Worm (Caenorhabditis elegans) whole organism, L1 larva: ENCODE data around the gene fbxa-10.

ENCODE experiments used
- F16B12.6 ChIP-seq: fragments of 150-350 bp; optimal IDR thresholded peaks from 2 replicates; lab custom pipeline; 2014; ENCODE audit warnings: missing biosample characterization, missing genetic modification characterization
- aly-2 ChIP-seq: fragments of 150-350 bp; optimal IDR thresholded peaks from 2 replicates; lab custom pipeline; 2014; ENCODE audit warnings: missing biosample characterization, missing genetic modification characterization
- blmp-1 ChIP-seq: fragments of 150-350 bp; optimal IDR thresholded peaks from 2 replicates; lab custom pipeline; 2014; ENCODE audit warnings: missing biosample characterization, missing genetic modification characterization
- ceh-82 ChIP-seq, 3 experiments: fragments of 150-350 bp in 1 of 3; sonication (generic microtip) in 2 of 3; optimal IDR thresholded peaks; 2 replicates each; lab custom pipeline; 2014 to 2017; ENCODE audit warnings: missing biosample characterization in 3 of 3, missing genetic modification characterization in 3 of 3
- ceh-88 ChIP-seq: fragments of 200-800 bp; sonication (Bioruptor generic); IDR thresholded peaks from 2 replicates; pipeline ENCODE4 v1.3.6; 2022; ENCODE audit warnings: missing genetic modification characterization, missing compliant biosample characterization
- ceh-90 ChIP-seq: sonication (generic microtip); optimal IDR thresholded peaks from 2 replicates; lab custom pipeline; 2016; ENCODE audit warnings: missing genetic modification characterization, missing compliant biosample characterization
- ces-1 ChIP-seq: fragments of 150-350 bp; optimal IDR thresholded peaks from 2 replicates; lab custom pipeline; 2014; ENCODE audit warnings: missing biosample characterization, missing genetic modification reagents, missing genetic modification characterization
- dpl-1 ChIP-seq, 3 experiments: fragments of 150-350 bp in 2 of 3; sonication (generic microtip) in 1 of 3; optimal IDR thresholded peaks; 2 replicates each; lab custom pipeline; 2014 to 2017; ENCODE audit warnings: missing biosample characterization in 3 of 3, missing genetic modification characterization in 3 of 3, missing genetic modification reagents in 3 of 3
- dsc-1 ChIP-seq: sonication (generic microtip); optimal IDR thresholded peaks from 2 replicates; lab custom pipeline; 2016; ENCODE audit warnings: mild to moderate bottlenecking, missing genetic modification characterization, missing compliant biosample characterization
- efl-1 ChIP-seq, 4 experiments: fragments of 150-350 bp; optimal IDR thresholded peaks in 3 of 4; peaks in 1 of 4; 1 replicate in 1 of 4; 2 replicates in 3 of 4; lab custom pipeline; 2014; ENCODE audit warnings: missing biosample characterization in 2 of 4, missing genetic modification characterization in 2 of 4, missing genetic modification reagents in 2 of 4
- fkh-10 ChIP-seq: sonication (generic microtip); optimal IDR thresholded peaks from 2 replicates; lab custom pipeline; 2017; ENCODE audit warnings: missing biosample characterization, missing genetic modification reagents, missing genetic modification characterization
- fos-1 ChIP-seq: fragments of 150-350 bp; optimal IDR thresholded peaks from 2 replicates; lab custom pipeline; 2014; ENCODE audit warnings: missing biosample characterization, missing genetic modification characterization
- jun-1 ChIP-seq: fragments of 150-350 bp; optimal IDR thresholded peaks from 2 replicates; lab custom pipeline; 2014; ENCODE audit warnings: missing biosample characterization, missing genetic modification reagents, missing genetic modification characterization
- lin-14 ChIP-seq: fragments of 200-800 bp; sonication (Bioruptor generic); optimal IDR thresholded peaks from 2 replicates; lab custom pipeline; 2018; ENCODE audit warnings: mild to moderate bottlenecking, missing genetic modification characterization, moderate library complexity, missing compliant biosample characterization
- lin-35 ChIP-seq, 2 experiments: fragments of 150-350 bp; optimal IDR thresholded peaks; 2 replicates each; lab custom pipeline; 2014; ENCODE audit warnings: missing biosample characterization in 2 of 2, missing genetic modification characterization in 2 of 2, missing genetic modification reagents in 2 of 2
- lsy-2 ChIP-seq, 2 experiments: fragments of 150-350 bp; optimal IDR thresholded peaks; 2 replicates each; lab custom pipeline; 2014; ENCODE audit warnings: missing biosample characterization in 2 of 2, missing genetic modification characterization in 2 of 2
- mdl-1 ChIP-seq, 2 experiments: fragments of 150-350 bp; optimal IDR thresholded peaks; 2 replicates each; lab custom pipeline; 2014 to 2017; ENCODE audit warnings: missing biosample characterization in 2 of 2, missing genetic modification characterization in 2 of 2, inconsistent platforms in 1 of 2
- mep-1 ChIP-seq: fragments of 150-350 bp; optimal IDR thresholded peaks from 2 replicates; lab custom pipeline; 2014; ENCODE audit warnings: missing biosample characterization, missing genetic modification characterization
- nhr-20 ChIP-seq: sonication (generic microtip); optimal IDR thresholded peaks from 2 replicates; lab custom pipeline; 2016; ENCODE audit warnings: mild to moderate bottlenecking, missing genetic modification characterization, missing compliant biosample characterization
- nhr-47 ChIP-seq: sonication (generic microtip); optimal IDR thresholded peaks from 2 replicates; lab custom pipeline; 2016; ENCODE audit warnings: mild to moderate bottlenecking, missing genetic modification characterization, moderate library complexity, missing compliant biosample characterization
- nhr-71 ChIP-seq: sonication (generic microtip); optimal IDR thresholded peaks from 2 replicates; lab custom pipeline; 2016; ENCODE audit warnings: mild to moderate bottlenecking, missing genetic modification characterization, moderate library complexity, missing compliant biosample characterization
- nhr-84 ChIP-seq: sonication (generic microtip); optimal IDR thresholded peaks from 2 replicates; lab custom pipeline; 2017; ENCODE audit warnings: missing biosample characterization, missing genetic modification characterization
- nhr-85 ChIP-seq: sonication (generic microtip); peaks from one replicate; lab custom pipeline; 2016; ENCODE audit warnings: missing genetic modification characterization, inconsistent platforms, missing compliant biosample characterization
- pqm-1 ChIP-seq: sonication (generic microtip); optimal IDR thresholded peaks from 3 replicates; lab custom pipeline; 2017; ENCODE audit warnings: missing biosample characterization, missing genetic modification characterization
- rnt-1 ChIP-seq: sonication (generic microtip); optimal IDR thresholded peaks from 2 replicates; lab custom pipeline; 2016; ENCODE audit warnings: mild to moderate bottlenecking, missing genetic modification characterization, moderate library complexity, missing compliant biosample characterization
- snu-23 ChIP-seq: sonication (generic microtip); optimal IDR thresholded peaks from 2 replicates; lab custom pipeline; 2016; ENCODE audit warnings: missing genetic modification characterization, missing compliant biosample characterization
- swsn-7 ChIP-seq: sonication (generic microtip); optimal IDR thresholded peaks from 2 replicates; lab custom pipeline; 2016; ENCODE audit warnings: missing genetic modification characterization, missing compliant biosample characterization
- tbx-2 ChIP-seq: sonication (generic microtip); optimal IDR thresholded peaks from 2 replicates; lab custom pipeline; 2016; ENCODE audit warnings: missing genetic modification characterization, missing compliant biosample characterization
- unc-130 ChIP-seq: fragments of 150-350 bp; optimal IDR thresholded peaks from 2 replicates; lab custom pipeline; 2017; ENCODE audit warnings: missing biosample characterization, missing genetic modification characterization, inconsistent platforms
- unc-30 ChIP-seq: sonication (generic microtip); optimal IDR thresholded peaks from 2 replicates; lab custom pipeline; 2017; ENCODE audit warnings: missing biosample characterization, missing genetic modification characterization
- unc-86 ChIP-seq: sonication (generic microtip); optimal IDR thresholded peaks from 2 replicates; lab custom pipeline; 2016; ENCODE audit warnings: missing genetic modification characterization, missing compliant biosample characterization
- vab-15 ChIP-seq: sonication (generic microtip); optimal IDR thresholded peaks from 2 replicates; lab custom pipeline; 2017; ENCODE audit warnings: missing genotype, mild to moderate bottlenecking, missing genetic modification characterization, missing compliant biosample characterization
- xbp-1 ChIP-seq: sonication (generic microtip); optimal IDR thresholded peaks from 2 replicates; lab custom pipeline; 2016; ENCODE audit warnings: missing genetic modification characterization, missing compliant biosample characterization
- zip-4 ChIP-seq: fragments of 200-800 bp; sonication (Bioruptor generic); optimal IDR thresholded peaks from 2 replicates; lab custom pipeline; 2018; ENCODE audit warnings: mild to moderate bottlenecking, missing genetic modification characterization, moderate library complexity, missing compliant biosample characterization
- ztf-4 ChIP-seq: fragments of 150-350 bp; optimal IDR thresholded peaks from 2 replicates; lab custom pipeline; 2014; ENCODE audit warnings: missing biosample characterization, missing genetic modification characterization

Gene fbxa-10

ce11 chrIII:952184-952583 lies at the start of gene fbxa-10:
TSS of gene fbxa-10 (plus strand) at chrIII:952390.
- peak; percentile 25 for TF ChIP-seq dsc-1
- TF ChIP-seq mep-1 (tag; lab: Kevin White, UChicago): peak; percentile 51
- no peak for TF ChIP-seq mdl-1 (tag; optimal IDR thresholded peaks at IDR 0.05; lab: Kevin White, UChicago)
- no peak for TF ChIP-seq nhr-84 (tag; lab: Kevin White, UChicago)
- TF ChIP-seq lin-35 (GFP tag; optimal IDR thresholded peaks at IDR 0.05; lab: Kevin White, UChicago): peak; percentile 30 to 39
- peak; percentile 25 to 45 for TF ChIP-seq efl-1 (optimal IDR thresholded peaks at IDR 0.05; lab: Kevin White, UChicago)
- TF ChIP-seq efl-1 (GFP tag; optimal IDR thresholded peaks at IDR 0.05 in 1 of 2; lab: Kevin White, UChicago): peak; percentile 31 to 94
- peak; percentile 87 for TF ChIP-seq F16B12.6
- no peak for TF ChIP-seq unc-30 (tag; lab: Kevin White, UChicago)
- TF ChIP-seq nhr-20 (tag; lab: Kevin White, UChicago): no peak
- TF ChIP-seq vab-15 (tag; lab: Kevin White, UChicago): no peak
- TF ChIP-seq lin-14: no peak
- TF ChIP-seq lsy-2 (tag; optimal IDR thresholded peaks at IDR 0.05; lab: Kevin White, UChicago): peak; percentile 54 to 68
- no peak for TF ChIP-seq ztf-4
- TF ChIP-seq ceh-82 (tag; optimal IDR thresholded peaks at IDR 0.05; lab: Kevin White, UChicago): peak in 1 of 3 experiments; percentile 5
- peak; percentile 19 for TF ChIP-seq tbx-2 (tag; lab: Kevin White, UChicago)
- no peak for TF ChIP-seq pqm-1 (tag; lab: Kevin White, UChicago)
- no peak for TF ChIP-seq ceh-88
- TF ChIP-seq dpl-1 (GFP tag; optimal IDR thresholded peaks at IDR 0.05; lab: Kevin White, UChicago): peak in 2 of 3 experiments; percentile 37 to 54
- no peak for TF ChIP-seq xbp-1
- TF ChIP-seq ces-1: no peak
- peak; percentile 30 for TF ChIP-seq swsn-7
- TF ChIP-seq ceh-90 (tag; lab: Kevin White, UChicago): no peak

ce11 chrIII:907311-907710 lies 44.9 kb upstream of the fbxa-10 start, which contains the start of gene F23H11.4:
TSS of gene F23H11.4 (minus strand) at chrIII:907539.
- TF ChIP-seq unc-130 (tag; lab: Kevin White, UChicago) (no peak), fos-1 (tag; lab: Kevin White, UChicago) (no peak), fkh-10 (GFP tag; lab: Kevin White, UChicago) (no peak), zip-4 (GFP tag; lab: Kevin White, UChicago) (no peak), efl-1 (optimal IDR thresholded peaks at IDR 0.05; lab: Kevin White, UChicago) (no peak), efl-1 (GFP tag; optimal IDR thresholded peaks at IDR 0.05 in 1 of 2; lab: Kevin White, UChicago) (peak in 1 of 2 experiments; percentile 71)

- TF ChIP-seq fos-1 (tag; lab: Kevin White, UChicago): peak; percentile 94
- TF ChIP-seq lsy-2 (tag; optimal IDR thresholded peaks at IDR 0.05; lab: Kevin White, UChicago): peak in 1 of 2 experiments; percentile 45
- TF ChIP-seq jun-1 (tag; lab: Kevin White, UChicago): peak; percentile 71
- TF ChIP-seq snu-23: peak; percentile 5
- peak; percentile 61 for TF ChIP-seq blmp-1 (tag; lab: Kevin White, UChicago)
- peak; percentile 36 for TF ChIP-seq lin-14
- no peak for TF ChIP-seq unc-86
- TF ChIP-seq nhr-71: no peak
- TF ChIP-seq efl-1 (optimal IDR thresholded peaks at IDR 0.05; lab: Kevin White, UChicago): peak; percentile 6 to 49
- peak in 1 of 2 experiments; percentile 7 for TF ChIP-seq efl-1 (GFP tag; optimal IDR thresholded peaks at IDR 0.05 in 1 of 2; lab: Kevin White, UChicago)
Observed at ce11 chrIII:907990-908389, 44.2 kb upstream of the fbxa-10 start.

ce11 chrIII:909540-909939 lies 42.6 kb upstream of the fbxa-10 start, which contains the start of gene crls-1:
TSS of gene crls-1 (minus strand) at chrIII:909902.
- peak; percentile 7 for TF ChIP-seq rnt-1 (tag; lab: Kevin White, UChicago)
- peak; percentile 14 for TF ChIP-seq nhr-85 (tag; lab: Kevin White, UChicago)
- TF ChIP-seq aly-2 (tag; lab: Kevin White, UChicago): no peak
- TF ChIP-seq nhr-47: peak; percentile 3
- peak in 1 of 2 experiments; percentile 4 for TF ChIP-seq lsy-2 (tag; optimal IDR thresholded peaks at IDR 0.05; lab: Kevin White, UChicago)
